Fruit fly (Drosophila melanogaster): Measurements from ENCODE around the gene Pvf3.

DNA sequence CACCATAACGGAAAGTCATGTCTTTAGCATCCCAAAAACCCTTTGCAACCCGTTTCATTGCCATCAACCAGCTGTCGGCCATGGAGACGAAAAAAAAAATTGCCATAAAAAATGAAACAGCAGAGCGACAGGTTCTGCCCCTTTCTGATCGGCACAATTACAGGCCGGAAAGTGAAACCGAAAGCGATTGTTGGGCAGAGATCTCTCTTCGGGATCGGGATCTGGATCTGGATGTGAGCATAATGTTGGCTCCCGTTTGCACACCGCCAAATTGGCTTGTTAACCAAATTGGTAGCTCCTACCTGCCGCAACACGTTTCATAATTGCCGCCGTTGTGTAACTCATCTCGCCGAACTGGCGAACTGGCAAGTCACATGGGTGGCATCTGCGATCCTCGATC, 75.3 kb downstream of the Pvf3 start:
- TF ChIP-seq net (GFP tag; optimal IDR thresholded peaks at IDR 0.05) (no peak), Gug (GFP tag; IDR thresholded peaks at IDR 0.05) (no peak), CG8319 (GFP tag; optimal IDR thresholded peaks at IDR 0.05) (no peak), CG6808 (GFP tag; optimal IDR thresholded peaks at IDR 0.05) (no peak), lz (GFP tag; optimal IDR thresholded peaks at IDR 0.05) (no peak), dsx (GFP tag; optimal IDR thresholded peaks at IDR 0.05; ENCODE audit: poor library complexity, severe bottlenecking) (no peak), cyc (GFP tag; optimal IDR thresholded peaks at IDR 0.05) (no peak), fkh (GFP tag; optimal IDR thresholded peaks at IDR 0.05) (no peak), pdm3 (GFP tag; optimal IDR thresholded peaks at IDR 0.05) (no peak), Ets21C (GFP tag; optimal IDR thresholded peaks at IDR 0.05) (no peak), CG11294 (GFP tag; IDR thresholded peaks at IDR 0.05) (no peak), salr (GFP tag; optimal IDR thresholded peaks at IDR 0.05) (no peak)
